Worm (Caenorhabditis elegans) whole organism, L3 larva: Measurements from ENCODE around the gene Y54F10AM.8.

Experiments used
- R02D3.7 ChIP-seq: fragments of 150-350 bp; optimal IDR thresholded peaks from 2 replicates; lab custom pipeline; 2014; ENCODE audit warnings: missing biosample characterization, missing genetic modification characterization
- ZK546.5 ChIP-seq: sonication (generic microtip); optimal IDR thresholded peaks from 2 replicates; lab custom pipeline; 2017; ENCODE audit warnings: missing biosample characterization, missing genetic modification characterization
- aly-2 ChIP-seq: fragments of 150-350 bp; optimal IDR thresholded peaks from 2 replicates; lab custom pipeline; 2014; ENCODE audit warnings: missing biosample characterization, missing genetic modification characterization
- ama-1 ChIP-seq: fragments of 150-350 bp; optimal IDR thresholded peaks from 2 replicates; lab custom pipeline; 2018
- ceh-28 ChIP-seq: fragments of 150-350 bp; optimal IDR thresholded peaks from 2 replicates; lab custom pipeline; 2014; ENCODE audit warnings: missing biosample characterization, missing genetic modification reagents, missing genetic modification characterization
- ceh-9 ChIP-seq: sonication (generic microtip); optimal IDR thresholded peaks from 2 replicates; lab custom pipeline; 2018; ENCODE audit warnings: missing biosample characterization, missing genetic modification characterization
- daf-12 ChIP-seq: fragments of 150-350 bp; optimal IDR thresholded peaks from 2 replicates; lab custom pipeline; 2014; ENCODE audit warnings: missing biosample characterization, missing genetic modification reagents, missing genetic modification characterization
- egl-27 ChIP-seq: sonication (generic microtip); optimal IDR thresholded peaks from 4 replicates; lab custom pipeline; 2017; ENCODE audit warnings: missing biosample characterization, missing genetic modification reagents, missing genetic modification characterization
- elt-1 ChIP-seq: fragments of 150-350 bp; optimal IDR thresholded peaks from 2 replicates; lab custom pipeline; 2014; ENCODE audit warnings: missing biosample characterization, missing genetic modification characterization
- elt-2 ChIP-seq: sonication (generic microtip); optimal IDR thresholded peaks from 2 replicates; lab custom pipeline; 2016; ENCODE audit warnings: missing genetic modification reagents, mild to moderate bottlenecking, missing genetic modification characterization, missing compliant biosample characterization
- elt-3 ChIP-seq, 3 experiments: fragments of 150-350 bp in 1 of 3; sonication (generic microtip) in 2 of 3; optimal IDR thresholded peaks; 2 replicates in 2 of 3; 4 replicates in 1 of 3; lab custom pipeline; 2014 to 2017; ENCODE audit warnings: missing biosample characterization in 3 of 3, missing genetic modification characterization in 3 of 3
- eor-1 ChIP-seq, 2 experiments: fragments of 150-350 bp; optimal IDR thresholded peaks; 2 replicates each; lab custom pipeline; 2014 to 2018; ENCODE audit warnings: missing biosample characterization in 2 of 2, missing genetic modification characterization in 2 of 2
- fkh-10 ChIP-seq: sonication (generic microtip); optimal IDR thresholded peaks from 2 replicates; lab custom pipeline; 2017; ENCODE audit warnings: missing biosample characterization, missing genetic modification reagents, missing genetic modification characterization
- fkh-2 ChIP-seq: fragments of 150-350 bp; optimal IDR thresholded peaks from 2 replicates; lab custom pipeline; 2014; ENCODE audit warnings: missing biosample characterization, missing genetic modification reagents, missing genetic modification characterization
- fos-1 ChIP-seq: fragments of 150-350 bp; optimal IDR thresholded peaks from 2 replicates; lab custom pipeline; 2014; ENCODE audit warnings: missing biosample characterization, missing genetic modification characterization
- hmg-11 ChIP-seq: sonication (generic microtip); optimal IDR thresholded peaks from 2 replicates; lab custom pipeline; 2016; ENCODE audit warnings: missing genetic modification characterization, missing compliant biosample characterization
- lin-15B ChIP-seq: fragments of 150-350 bp; optimal IDR thresholded peaks from 2 replicates; lab custom pipeline; 2014; ENCODE audit warnings: missing biosample characterization, missing genetic modification characterization
- lin-39 ChIP-seq: fragments of 150-350 bp; optimal IDR thresholded peaks from 2 replicates; lab custom pipeline; 2018; ENCODE audit warnings: missing biosample characterization, missing genetic modification reagents, missing genetic modification characterization
- lsy-12 ChIP-seq: sonication (generic microtip); optimal IDR thresholded peaks from 2 replicates; lab custom pipeline; 2016; ENCODE audit warnings: mild to moderate bottlenecking, missing genetic modification characterization, missing compliant biosample characterization
- mdl-1 ChIP-seq: fragments of 150-350 bp; optimal IDR thresholded peaks from 2 replicates; lab custom pipeline; 2014; ENCODE audit warnings: missing biosample characterization, missing genetic modification characterization
- nfya-1 ChIP-seq: sonication (generic microtip); optimal IDR thresholded peaks from 2 replicates; lab custom pipeline; 2017; ENCODE audit warnings: missing genetic modification characterization, mild to moderate bottlenecking, missing compliant biosample characterization, antibody characterized with exemption, moderate library complexity; ENCODE audit not compliant: insufficient read depth
- nhr-11 ChIP-seq: fragments of 150-350 bp; optimal IDR thresholded peaks from 2 replicates; lab custom pipeline; 2014; ENCODE audit warnings: missing biosample characterization, missing genetic modification characterization
- nhr-12 ChIP-seq: fragments of 150-350 bp; optimal IDR thresholded peaks from 2 replicates; lab custom pipeline; 2014; ENCODE audit warnings: missing biosample characterization, missing genetic modification characterization
- nhr-23 ChIP-seq: fragments of 150-350 bp; optimal IDR thresholded peaks from 2 replicates; lab custom pipeline; 2014; ENCODE audit warnings: missing biosample characterization, missing genetic modification reagents, missing genetic modification characterization
- nhr-237 ChIP-seq: fragments of 150-350 bp; optimal IDR thresholded peaks from 2 replicates; lab custom pipeline; 2014; ENCODE audit warnings: missing biosample characterization, missing genetic modification characterization
- nhr-25 ChIP-seq: sonication (generic microtip); optimal IDR thresholded peaks from 2 replicates; lab custom pipeline; 2017; ENCODE audit warnings: missing biosample characterization, missing genetic modification characterization
- nhr-28 ChIP-seq: fragments of 150-350 bp; optimal IDR thresholded peaks from 2 replicates; lab custom pipeline; 2014; ENCODE audit warnings: missing biosample characterization, missing genetic modification characterization
- nhr-43 ChIP-seq: sonication (generic microtip); optimal IDR thresholded peaks from 2 replicates; lab custom pipeline; 2016; ENCODE audit warnings: mild to moderate bottlenecking, missing genetic modification characterization, missing compliant biosample characterization; ENCODE audit not compliant: poor library complexity, severe bottlenecking
- nhr-67 ChIP-seq: fragments of 150-350 bp; optimal IDR thresholded peaks from 2 replicates; lab custom pipeline; 2014; ENCODE audit warnings: missing biosample characterization, missing genetic modification characterization
- nhr-76 ChIP-seq: fragments of 150-350 bp; sonication (generic microtip); optimal IDR thresholded peaks from 5 replicates; lab custom pipeline; 2014; ENCODE audit warnings: missing biosample characterization, missing genetic modification characterization
- nhr-77 ChIP-seq: fragments of 150-350 bp; optimal IDR thresholded peaks from 2 replicates; lab custom pipeline; 2014; ENCODE audit warnings: missing biosample characterization, missing genetic modification characterization
- pha-4 ChIP-seq: fragments of 150-350 bp; optimal IDR thresholded peaks from 2 replicates; lab custom pipeline; 2014; ENCODE audit warnings: missing biosample characterization, missing genetic modification reagents, missing genetic modification characterization
- pqm-1 ChIP-seq: fragments of 150-350 bp; optimal IDR thresholded peaks from 2 replicates; lab custom pipeline; 2017; ENCODE audit warnings: missing biosample characterization, missing genetic modification characterization, inconsistent platforms
- sea-2 ChIP-seq: fragments of 150-350 bp; sonication (generic microtip); optimal IDR thresholded peaks from 4 replicates; lab custom pipeline; 2014; ENCODE audit warnings: missing biosample characterization, missing genetic modification reagents, missing genetic modification characterization
- skn-1 ChIP-seq: fragments of 150-350 bp; optimal IDR thresholded peaks from 2 replicates; lab custom pipeline; 2014; ENCODE audit warnings: missing biosample characterization, missing genetic modification characterization
- snpc-4 ChIP-seq: fragments of 150-350 bp; optimal IDR thresholded peaks from 2 replicates; lab custom pipeline; 2014; ENCODE audit warnings: missing biosample characterization, missing genetic modification characterization
- tbx-2 ChIP-seq: sonication (generic microtip); optimal IDR thresholded peaks from 2 replicates; lab custom pipeline; 2016; ENCODE audit warnings: mild to moderate bottlenecking, missing genetic modification characterization, missing compliant biosample characterization
- unc-39 ChIP-seq: sonication (generic microtip); optimal IDR thresholded peaks from 4 replicates; lab custom pipeline; 2017; ENCODE audit warnings: missing biosample characterization, missing genetic modification characterization
- unc-62 ChIP-seq: fragments of 150-350 bp; sonication (generic microtip); optimal IDR thresholded peaks from 4 replicates; lab custom pipeline; 2014; ENCODE audit warnings: missing biosample characterization, missing genetic modification reagents, missing genetic modification characterization
- zag-1 ChIP-seq: fragments of 150-350 bp; optimal IDR thresholded peaks from 2 replicates; lab custom pipeline; 2014; ENCODE audit warnings: missing biosample characterization, missing genetic modification characterization
- ztf-11 ChIP-seq: fragments of 150-350 bp; optimal IDR thresholded peaks from 2 replicates; lab custom pipeline; 2014; ENCODE audit warnings: missing biosample characterization, missing genetic modification characterization
- ztf-4 ChIP-seq: fragments of 150-350 bp; optimal IDR thresholded peaks from 2 replicates; lab custom pipeline; 2014; ENCODE audit warnings: missing biosample characterization, missing genetic modification characterization

The Y54F10AM.8 gene

DNA sequence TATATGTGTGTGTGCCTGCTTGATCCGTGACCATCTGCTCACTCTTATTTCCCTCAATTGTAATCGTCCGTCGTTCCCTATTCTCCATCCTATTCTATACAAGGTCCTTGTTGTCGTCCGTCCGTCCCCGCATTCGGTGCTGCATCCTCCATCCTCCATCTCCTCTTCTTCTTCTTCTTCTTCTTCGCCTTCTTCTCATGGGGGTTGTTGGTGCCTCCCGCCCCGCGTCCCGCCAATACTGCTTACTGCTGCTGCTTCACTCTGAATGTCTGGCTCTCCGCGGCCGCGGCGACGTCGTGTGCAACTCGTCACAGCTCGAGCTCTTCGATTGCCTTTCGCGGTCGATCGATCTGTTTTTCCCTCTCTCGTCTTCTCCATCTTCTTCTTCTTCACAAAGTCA is 27.4 kb upstream of the Y54F10AM.8 start:
- TF ChIP-seq nhr-25 (tag; lab: Kevin White, UChicago) (no peak), nfya-1 (tag; lab: Kevin White, UChicago) (peak; percentile 59), lin-15B (tag; lab: Kevin White, UChicago) (peak; percentile 17), nhr-28 (tag; lab: Kevin White, UChicago) (no peak), pha-4 (no peak), elt-3 (tag; optimal IDR thresholded peaks at IDR 0.05; lab: Kevin White, UChicago) (no peak), elt-1 (tag; lab: Kevin White, UChicago) (no peak), ama-1 (no peak), nhr-76 (no peak), hmg-11 (tag; lab: Kevin White, UChicago) (peak; percentile 51), ZK546.5 (no peak), lin-39 (tag; lab: Kevin White, UChicago) (peak; percentile 69), snpc-4 (tag; lab: Kevin White, UChicago) (peak; percentile 31)

DNA sequence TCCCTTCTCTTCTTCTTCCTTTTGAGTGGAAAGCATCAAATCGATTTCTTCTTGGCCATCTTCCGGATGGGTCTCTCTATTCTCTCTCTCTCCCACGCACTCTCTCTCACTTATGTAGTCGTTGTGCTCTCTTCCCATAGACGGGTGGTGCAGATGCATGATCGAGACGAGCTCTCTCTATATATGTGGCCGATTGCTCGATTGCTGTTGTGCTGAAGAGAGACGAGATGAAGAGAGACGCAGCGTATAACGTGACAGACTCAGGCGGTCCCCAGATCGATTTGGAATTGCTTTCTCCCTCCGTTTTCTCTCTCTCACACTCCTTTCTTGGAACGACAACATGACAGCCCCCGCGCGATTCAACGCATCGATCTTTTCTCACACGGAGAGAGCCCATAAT is 24.9 kb upstream of the Y54F10AM.8 start:
- TF ChIP-seq elt-2 (tag; lab: Kevin White, UChicago) (no peak), ceh-28 (tag; lab: Kevin White, UChicago) (peak; percentile 52), elt-3 (tag; optimal IDR thresholded peaks at IDR 0.05; lab: Kevin White, UChicago) (no peak), nhr-77 (tag; lab: Kevin White, UChicago) (no peak), lin-15B (tag; lab: Kevin White, UChicago) (peak; percentile 7), R02D3.7 (tag; lab: Kevin White, UChicago) (no peak), nhr-67 (tag; lab: Kevin White, UChicago) (no peak), sea-2 (GFP tag; lab: Kevin White, UChicago) (peak; percentile 6), ama-1 (no peak), lin-39 (tag; lab: Kevin White, UChicago) (peak; percentile 15), fos-1 (no peak), fkh-2 (no peak), elt-1 (tag; lab: Kevin White, UChicago) (no peak), nhr-11 (tag; lab: Kevin White, UChicago) (peak; percentile 8), skn-1 (tag; lab: Kevin White, UChicago) (no peak), tbx-2 (tag; lab: Kevin White, UChicago) (peak; percentile 43), ceh-9 (no peak), ztf-4 (tag; lab: Kevin White, UChicago) (no peak), nhr-237 (tag; lab: Kevin White, UChicago) (no peak), pqm-1 (tag; lab: Kevin White, UChicago) (no peak), nhr-76 (no peak), hmg-11 (tag; lab: Kevin White, UChicago) (peak; percentile 49), nfya-1 (tag; lab: Kevin White, UChicago) (peak; percentile 67), lsy-12 (tag; lab: Kevin White, UChicago) (no peak)

DNA sequence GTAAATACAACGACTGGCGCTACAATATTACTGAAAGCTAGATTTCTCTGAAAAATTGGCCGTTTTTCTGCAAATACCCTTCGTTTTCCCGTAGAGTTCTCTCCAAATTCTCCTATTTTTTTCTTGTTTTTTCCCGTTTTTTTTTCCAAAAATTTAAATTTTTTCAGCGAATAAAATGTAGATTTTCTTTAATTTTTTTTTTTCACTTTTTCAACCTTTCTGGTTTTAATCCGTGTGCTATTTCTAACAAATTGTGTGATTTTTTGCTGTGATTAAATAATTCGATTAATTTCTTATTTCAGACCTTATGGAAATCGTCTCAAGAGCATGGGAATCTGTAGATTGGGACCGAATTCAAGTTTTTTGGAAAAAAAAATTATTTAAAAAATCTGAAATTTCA is 22.5 kb upstream of the Y54F10AM.8 start, which contains the start of gene cone-1:
Gene cone-1 (plus strand): TSS at position 301 of the 400 bp plus-strand sequence.
- TF ChIP-seq ztf-4 (tag; lab: Kevin White, UChicago) (no peak), ztf-11 (no peak), R02D3.7 (tag; lab: Kevin White, UChicago) (no peak), nhr-28 (tag; lab: Kevin White, UChicago) (no peak), nhr-237 (tag; lab: Kevin White, UChicago) (no peak), ceh-28 (tag; lab: Kevin White, UChicago) (no peak), nhr-25 (tag; lab: Kevin White, UChicago) (no peak), nhr-43 (no peak), nhr-11 (tag; lab: Kevin White, UChicago) (no peak), ama-1 (no peak), pqm-1 (tag; lab: Kevin White, UChicago) (no peak), hmg-11 (tag; lab: Kevin White, UChicago) (no peak), tbx-2 (tag; lab: Kevin White, UChicago) (no peak), pha-4 (no peak)
- TF ChIP-seq, all 47 proteins: peak for 0

DNA sequence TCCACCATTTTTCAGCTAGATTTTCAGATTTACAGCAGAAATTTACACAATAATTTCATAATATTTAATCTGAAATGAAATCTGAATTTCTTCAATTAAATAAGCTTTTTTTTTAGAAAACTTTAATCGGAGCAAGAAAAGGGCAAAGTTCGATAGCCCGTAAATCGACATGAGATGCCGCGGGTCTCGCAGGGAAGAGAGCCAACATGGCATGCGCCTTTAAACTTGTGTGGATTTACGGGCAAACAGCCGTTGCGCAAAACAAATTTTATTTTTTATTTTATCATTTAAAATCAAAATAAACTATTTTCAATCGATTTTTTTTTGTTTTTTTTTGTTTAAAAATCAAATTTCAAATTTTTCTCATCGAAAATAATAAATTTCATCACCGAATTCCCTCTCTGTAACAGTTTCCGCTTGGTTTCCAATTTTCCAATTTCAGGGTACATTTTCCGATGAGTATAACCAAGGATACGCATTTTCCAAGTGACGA is 20.9 kb upstream of the Y54F10AM.8 start, which contains the start of the genes Y54F10AM.15, rbc-2 and ndua-8:
Gene Y54F10AM.15 (minus strand): TSS at position 59 of the 493 bp plus-strand sequence.
Gene rbc-2 (minus strand): TSS at position 69 of the 493 bp plus-strand sequence.
Gene ndua-8 (plus strand): TSS at position 443 of the 493 bp plus-strand sequence.
- no peak for TF ChIP-seq fos-1
- TF ChIP-seq pqm-1 (tag; lab: Kevin White, UChicago): peak; percentile 80
- no peak for TF ChIP-seq nhr-43
- peak; percentile 13 for TF ChIP-seq fkh-2
- TF ChIP-seq lsy-12 (tag; lab: Kevin White, UChicago): peak; percentile 76
- TF ChIP-seq R02D3.7 (tag; lab: Kevin White, UChicago): peak; percentile 100
- TF ChIP-seq unc-39 (tag; lab: Kevin White, UChicago): no peak
- peak; percentile 22 for TF ChIP-seq nhr-77 (tag; lab: Kevin White, UChicago)
- TF ChIP-seq zag-1 (tag; lab: Kevin White, UChicago): peak; percentile 72
- no peak for TF ChIP-seq daf-12 (tag; lab: Kevin White, UChicago)
- no peak for TF ChIP-seq unc-62 (GFP tag; lab: Kevin White, UChicago)
- peak; percentile 78 for TF ChIP-seq elt-1 (tag; lab: Kevin White, UChicago)
- peak; percentile 45 for TF ChIP-seq nhr-11 (tag; lab: Kevin White, UChicago)
- TF ChIP-seq nhr-23: peak; percentile 96
- TF ChIP-seq mdl-1 (tag; lab: Kevin White, UChicago): no peak
- TF ChIP-seq ztf-4 (tag; lab: Kevin White, UChicago): peak; percentile 29
- TF ChIP-seq ztf-11: no peak
- no peak for TF ChIP-seq eor-1 (tag; optimal IDR thresholded peaks at IDR 0.05; lab: Kevin White, UChicago)
- peak; percentile 42 for TF ChIP-seq egl-27 (tag; lab: Kevin White, UChicago)
- TF ChIP-seq sea-2 (GFP tag; lab: Kevin White, UChicago): no peak
- TF ChIP-seq ceh-9: no peak
- no peak for TF ChIP-seq nhr-12 (tag; lab: Kevin White, UChicago)
- TF ChIP-seq elt-3 (tag; optimal IDR thresholded peaks at IDR 0.05; lab: Kevin White, UChicago): no peak
- peak; percentile 82 for TF ChIP-seq ceh-28 (tag; lab: Kevin White, UChicago)
- peak; percentile 15 for TF ChIP-seq aly-2 (tag; lab: Kevin White, UChicago)
- no peak for TF ChIP-seq nhr-67 (tag; lab: Kevin White, UChicago)
- no peak for TF ChIP-seq nhr-28 (tag; lab: Kevin White, UChicago)
- peak; percentile 88 for TF ChIP-seq fkh-10
- TF ChIP-seq nhr-25 (tag; lab: Kevin White, UChicago): peak; percentile 53
